Fruit fly (Drosophila melanogaster): ENCODE data around the gene Pus1.
A peak's percentile ranks its signal among the peaks of the same experiment; 100 is the strongest.

Gene Pus1

dm6 chr3R:20594194-20595144 is 2.0 kb upstream of the Pus1 start (continued):
- TF ChIP-seq CG6813 (GFP tag; optimal IDR thresholded peaks at IDR 0.05), result peak; percentile 86
- TF ChIP-seq CG2889 (GFP tag; IDR thresholded peaks at IDR 0.05), result peak; percentile 53; the same call in 1 of the 3 replicates
- TF ChIP-seq CG9437 (GFP tag; optimal IDR thresholded peaks at IDR 0.05), result peak; percentile 85
- TF ChIP-seq CG12104 (GFP tag; optimal IDR thresholded peaks at IDR 0.05), result peak; percentile 82
- peak; percentile 88 for TF ChIP-seq CG7271 (tag; optimal IDR thresholded peaks at IDR 0.05)
- TF ChIP-seq CG13123 (GFP tag; optimal IDR thresholded peaks at IDR 0.05), result peak; percentile 55
- TF ChIP-seq CG12155 (GFP tag; optimal IDR thresholded peaks at IDR 0.05), result peak; percentile 77
- TF ChIP-seq CG4360 (GFP tag; IDR thresholded peaks at IDR 0.05), result peak; percentile 68
- no peak for TF ChIP-seq CkIIα-i1 (GFP tag; IDR thresholded peaks at IDR 0.05)
- TF ChIP-seq CG8359 (GFP tag; optimal IDR thresholded peaks at IDR 0.05; ENCODE audit: borderline replicate concordance), result peak; percentile 69
- peak; percentile 70 for TF ChIP-seq trh (GFP tag; optimal IDR thresholded peaks at IDR 0.05)
- TF ChIP-seq dpn (GFP tag; optimal IDR thresholded peaks at IDR 0.05), result peak in 1 of 2 experiments; percentile 77
- no peak for TF ChIP-seq Antp (GFP tag; optimal IDR thresholded peaks at IDR 0.05)
- TF ChIP-seq zen2 (GFP tag; IDR thresholded peaks at IDR 0.05; ENCODE audit: partially characterized antibody), result no peak
- no peak; the same call in 1 of the 2 replicates for TF ChIP-seq Gsc (GFP tag; IDR thresholded peaks at IDR 0.05)
- TF ChIP-seq Usf (GFP tag; optimal IDR thresholded peaks at IDR 0.05), result peak; percentile 84
- peak; percentile 97 for TF ChIP-seq Sox100B (GFP tag; optimal IDR thresholded peaks at IDR 0.05)
- TF ChIP-seq grn (GFP tag; optimal IDR thresholded peaks at IDR 0.05), result no peak
- TF ChIP-seq Deaf1 (tag; optimal IDR thresholded peaks at IDR 0.05), result peak; percentile 75
- TF ChIP-seq mld (GFP tag; IDR thresholded peaks at IDR 0.05; ENCODE audit: partially characterized antibody), result no peak
- no peak for TF ChIP-seq gcm2 (GFP tag; optimal IDR thresholded peaks at IDR 0.05)
- TF ChIP-seq run (tag; optimal IDR thresholded peaks at IDR 0.05), result peak; percentile 87
- peak; percentile 89 for TF ChIP-seq CG16815 (GFP tag; optimal IDR thresholded peaks at IDR 0.05)
- peak; percentile 75 for TF ChIP-seq scrt (GFP tag; optimal IDR thresholded peaks at IDR 0.05)
- peak; percentile 79 for TF ChIP-seq Max (GFP tag; optimal IDR thresholded peaks at IDR 0.05)
- TF ChIP-seq nerfin-2 (GFP tag; IDR thresholded peaks at IDR 0.05; ENCODE audit: partially characterized antibody), result no peak
- peak; percentile 91 for TF ChIP-seq ATbp (GFP tag; optimal IDR thresholded peaks at IDR 0.05)
- TF ChIP-seq rib (GFP tag; IDR thresholded peaks at IDR 0.05), result peak; percentile 38; the same call in 1 of the 2 replicates
- TF ChIP-seq Fer3 (tag; optimal IDR thresholded peaks at IDR 0.05), result peak; percentile 81
- peak; percentile 85 for TF ChIP-seq CG32772 (GFP tag; IDR thresholded peaks at IDR 0.05)
- TF ChIP-seq Six4 (GFP tag; optimal IDR thresholded peaks at IDR 0.05), result peak; percentile 91
- peak; percentile 85 for TF ChIP-seq Fer1 (GFP tag; optimal IDR thresholded peaks at IDR 0.05)
- no peak for TF ChIP-seq CG4854 (GFP tag; optimal IDR thresholded peaks at IDR 0.05)
- TF ChIP-seq CG15269 (tag; optimal IDR thresholded peaks at IDR 0.05), result peak; percentile 89
- no peak for TF ChIP-seq inv (GFP tag; IDR thresholded peaks at IDR 0.05; ENCODE audit: partially characterized antibody)
- no peak for TF ChIP-seq Dp (GFP tag; optimal IDR thresholded peaks at IDR 0.05)
- peak; percentile 88 for TF ChIP-seq nom (GFP tag; optimal IDR thresholded peaks at IDR 0.05)
- TF ChIP-seq Meics (GFP tag; optimal IDR thresholded peaks at IDR 0.05), result peak; percentile 87
- peak; percentile 72 for TF ChIP-seq Awh (GFP tag; IDR thresholded peaks at IDR 0.05)
- TF ChIP-seq sd (tag; optimal IDR thresholded peaks at IDR 0.05), result peak; percentile 59
- TF ChIP-seq bigmax (GFP tag; optimal IDR thresholded peaks at IDR 0.05), result no peak
- TF ChIP-seq vvl (GFP tag; IDR thresholded peaks at IDR 0.05), result peak; percentile 86
- TF ChIP-seq gt (GFP tag; IDR thresholded peaks at IDR 0.05), result no peak
- peak; percentile 81 for TF ChIP-seq ssp (GFP tag; IDR thresholded peaks at IDR 0.05)
- TF ChIP-seq Ets65A (GFP tag), result peak; percentile 73
- TF ChIP-seq NfI (GFP tag; optimal IDR thresholded peaks at IDR 0.05), result peak; percentile 59
- TF ChIP-seq zfh1 (GFP tag; IDR thresholded peaks at IDR 0.05), result peak; percentile 80
- TF ChIP-seq CG11085 (GFP tag; IDR thresholded peaks at IDR 0.05), result peak; percentile 29; the same call in 1 of the 2 replicates

All from whole organism, embryonic.